Fruit fly (Drosophila melanogaster) whole organism, embryonic: ENCODE measurements around the gene CG46427.
A peak's percentile ranks its signal among the peaks of the same experiment; 100 is the strongest.

Experiments used
- Abd-B ChIP-seq: fragments of 200-800 bp; sonication (Bioruptor generic); optimal IDR thresholded peaks from 2 replicates; lab custom pipeline; 2018; ENCODE audit warnings: missing biosample characterization, mild to moderate bottlenecking, missing genetic modification characterization, moderate library complexity
- Adf1 ChIP-seq: fragments of 200-800 bp; sonication (Bioruptor generic); IDR thresholded peaks from 2 replicates; pipeline ENCODE4 v1.3.6; 2022; ENCODE audit warnings: missing biosample characterization, missing genetic modification characterization
- Atf-2 ChIP-seq: fragments of 200-800 bp; sonication (Bioruptor generic); optimal IDR thresholded peaks from 2 replicates; lab custom pipeline; 2016; ENCODE audit warnings: missing biosample characterization, missing genetic modification characterization
- BEAF-32 ChIP-seq: fragments of 200-800 bp; sonication (Bioruptor generic); optimal IDR thresholded peaks from 3 replicates; lab custom pipeline; 2017; ENCODE audit warnings: missing biosample characterization, missing genetic modification characterization, mild to moderate bottlenecking, moderate library complexity, missing genetic modification reagents
- Bteb2 ChIP-seq: fragments of 200-800 bp; sonication (Bioruptor generic); optimal IDR thresholded peaks from 2 replicates; lab custom pipeline; 2016; ENCODE audit warnings: missing biosample characterization, missing genetic modification characterization
- CG10543 ChIP-seq: fragments of 200-800 bp; sonication (Bioruptor generic); optimal IDR thresholded peaks from 3 replicates; lab custom pipeline; 2017; ENCODE audit warnings: missing biosample characterization, mild to moderate bottlenecking, missing genetic modification characterization, moderate library complexity
- CG12744 ChIP-seq: fragments of 200-800 bp; sonication (Bioruptor generic); optimal IDR thresholded peaks from 2 replicates; lab custom pipeline; 2016; ENCODE audit warnings: missing biosample characterization, missing genetic modification characterization
- CG14441 ChIP-seq: fragments of 200-800 bp; sonication (Bioruptor generic); IDR thresholded peaks from 2 replicates; pipeline ENCODE4 v1.3.6; 2022; ENCODE audit warnings: missing biosample characterization, missing genetic modification characterization
- CG15011 ChIP-seq: fragments of 200-800 bp; sonication (Bioruptor generic); optimal IDR thresholded peaks from 3 replicates; lab custom pipeline; 2018; ENCODE audit warnings: missing biosample characterization, mild to moderate bottlenecking, missing genetic modification characterization
- CG15269 ChIP-seq: fragments of 200-800 bp; sonication (Bioruptor generic); optimal IDR thresholded peaks from 2 replicates; lab custom pipeline; 2018; ENCODE audit warnings: missing biosample characterization, mild to moderate bottlenecking, missing genetic modification characterization, moderate library complexity
- CG17385 ChIP-seq: fragments of 200-800 bp; sonication (Bioruptor generic); optimal IDR thresholded peaks from 3 replicates; lab custom pipeline; 2018; ENCODE audit warnings: missing biosample characterization, mild to moderate bottlenecking, missing genetic modification characterization
- CG17829 ChIP-seq: fragments of 200-800 bp; optimal IDR thresholded peaks from 2 replicates; lab custom pipeline; 2019; ENCODE audit warnings: missing biosample characterization, mild to moderate bottlenecking, missing genetic modification characterization, moderate library complexity
- CG1792 ChIP-seq: fragments of 200-800 bp; sonication (Bioruptor generic); optimal IDR thresholded peaks from 2 replicates; lab custom pipeline; 2016; ENCODE audit warnings: missing biosample characterization, missing genetic modification characterization
- CG18599 ChIP-seq: fragments of 200-800 bp; sonication (Bioruptor generic); optimal IDR thresholded peaks from 3 replicates; lab custom pipeline; 2017; ENCODE audit warnings: missing biosample characterization, missing genetic modification characterization, mild to moderate bottlenecking, moderate library complexity, missing genetic modification reagents
- CG18619 ChIP-seq: fragments of 200-800 bp; sonication (Bioruptor generic); optimal IDR thresholded peaks from 3 replicates; lab custom pipeline; 2017; ENCODE audit warnings: missing biosample characterization, mild to moderate bottlenecking, missing genetic modification characterization
- CG2116 ChIP-seq: fragments of 200-800 bp; sonication (Bioruptor generic); optimal IDR thresholded peaks from 3 replicates; lab custom pipeline; 2018; ENCODE audit warnings: missing biosample characterization, mild to moderate bottlenecking, missing genetic modification characterization
- CG30403 ChIP-seq: fragments of 200-800 bp; sonication (Bioruptor generic); optimal IDR thresholded peaks from 3 replicates; lab custom pipeline; 2016; ENCODE audit warnings: missing biosample characterization, missing genetic modification characterization
- CG31441 ChIP-seq: fragments of 200-800 bp; sonication (Bioruptor generic); IDR thresholded peaks from 2 replicates; pipeline ENCODE4 v1.3.6; 2022; ENCODE audit warnings: missing biosample characterization, missing genetic modification characterization
- CG32772 ChIP-seq: fragments of 200-800 bp; sonication (Bioruptor generic); IDR thresholded peaks from 2 replicates; pipeline ENCODE4 v1.3.6; 2022; ENCODE audit warnings: missing biosample characterization, missing genetic modification characterization
- CG3281 ChIP-seq: fragments of 200-800 bp; sonication (Bioruptor generic); optimal IDR thresholded peaks from 3 replicates; lab custom pipeline; 2017; ENCODE audit warnings: missing biosample characterization, mild to moderate bottlenecking, missing genetic modification characterization
- CG6654 ChIP-seq: fragments of 200-800 bp; sonication (Bioruptor generic); optimal IDR thresholded peaks from 2 replicates; lab custom pipeline; 2017; ENCODE audit warnings: missing biosample characterization, mild to moderate bottlenecking, missing genetic modification characterization
- CG7556 ChIP-seq: fragments of 200-800 bp; sonication (Bioruptor generic); optimal IDR thresholded peaks from 2 replicates; lab custom pipeline; 2017; ENCODE audit warnings: missing biosample characterization, mild to moderate bottlenecking, missing genetic modification characterization
- CG9797 ChIP-seq: fragments of 200-800 bp; sonication (Bioruptor generic); optimal IDR thresholded peaks from 3 replicates; lab custom pipeline; 2018; ENCODE audit warnings: missing biosample characterization, mild to moderate bottlenecking, missing genetic modification characterization
- Dfd ChIP-seq, 2 experiments: fragments of >200 bp; optimal IDR thresholded peaks; 2 replicates each; lab custom pipeline; 2017; ENCODE audit warnings: missing biosample characterization in 2 of 2, missing genetic modification characterization in 2 of 2
- Dip3 ChIP-seq: fragments of 200-800 bp; sonication (Bioruptor generic); optimal IDR thresholded peaks from 3 replicates; lab custom pipeline; 2016; ENCODE audit warnings: missing biosample characterization, missing genetic modification characterization
- Doc2 ChIP-seq: fragments of 200-800 bp; sonication (Bioruptor generic); IDR thresholded peaks from 2 replicates; pipeline ENCODE4 v1.3.6; 2022; ENCODE audit warnings: missing biosample characterization, missing genetic modification characterization
- Fer1 ChIP-seq: fragments of 200-800 bp; sonication (Bioruptor generic); optimal IDR thresholded peaks from 2 replicates; lab custom pipeline; 2017; ENCODE audit warnings: missing biosample characterization, mild to moderate bottlenecking, missing genetic modification characterization
- MTF-1 ChIP-seq: fragments of 200-800 bp; sonication (Bioruptor generic); optimal IDR thresholded peaks from 2 replicates; lab custom pipeline; 2018; ENCODE audit warnings: missing biosample characterization, mild to moderate bottlenecking, missing genetic modification characterization, borderline replicate concordance
- PHDP ChIP-seq: fragments of 200-800 bp; sonication (Bioruptor generic); optimal IDR thresholded peaks from 3 replicates; lab custom pipeline; 2018; ENCODE audit warnings: missing biosample characterization, mild to moderate bottlenecking, missing genetic modification characterization, moderate library complexity
- Rfx ChIP-seq: fragments of 200-800 bp; sonication (Bioruptor generic); IDR thresholded peaks from 2 replicates; pipeline ENCODE4 v1.3.6; 2022; ENCODE audit warnings: missing biosample characterization, missing genetic modification characterization
- ac ChIP-seq: fragments of 200-800 bp; sonication (Bioruptor generic); optimal IDR thresholded peaks from 3 replicates; lab custom pipeline; 2017; ENCODE audit warnings: missing biosample characterization, mild to moderate bottlenecking, missing genetic modification characterization
- al ChIP-seq: fragments of 200-800 bp; sonication (Bioruptor generic); IDR thresholded peaks from 2 replicates; pipeline ENCODE4 v1.3.6; 2022; ENCODE audit warnings: missing biosample characterization, missing genetic modification characterization
- ap ChIP-seq: fragments of 200-800 bp; sonication (Bioruptor generic); IDR thresholded peaks from 2 replicates; pipeline ENCODE4 v1.3.6; 2022; ENCODE audit warnings: missing biosample characterization, missing genetic modification characterization
- corto ChIP-seq: fragments of 200-800 bp; sonication (Bioruptor generic); optimal IDR thresholded peaks from 2 replicates; lab custom pipeline; 2016; ENCODE audit warnings: missing biosample characterization, mild to moderate bottlenecking, missing genetic modification characterization, moderate library complexity
- croc ChIP-seq: fragments of 200-800 bp; sonication (Bioruptor generic); conservative IDR thresholded peaks from 3 replicates; pipeline ENCODE4 v1.3.6; 2022; ENCODE audit warnings: missing biosample characterization, missing genetic modification characterization
- crol ChIP-seq: fragments of 200-800 bp; sonication (Bioruptor generic); IDR thresholded peaks from 2 replicates; pipeline ENCODE4 v1.3.6; 2022; ENCODE audit warnings: missing biosample characterization, missing genetic modification characterization
- cwo ChIP-seq: fragments of 200-800 bp; sonication (Bioruptor generic); optimal IDR thresholded peaks from 3 replicates; lab custom pipeline; 2017; ENCODE audit warnings: missing biosample characterization, missing genetic modification characterization, mild to moderate bottlenecking, moderate library complexity, missing genetic modification reagents
- dati ChIP-seq: fragments of 200-800 bp; sonication (Bioruptor generic); IDR thresholded peaks from 2 replicates; pipeline ENCODE4 v1.3.6; 2022; ENCODE audit warnings: missing biosample characterization, missing genetic modification characterization
- eyg ChIP-seq: fragments of 200-800 bp; sonication (Bioruptor generic); optimal IDR thresholded peaks from 3 replicates; lab custom pipeline; 2016; ENCODE audit warnings: missing biosample characterization, missing genetic modification characterization
- gfzf ChIP-seq: fragments of 200-800 bp; sonication (Bioruptor generic); optimal IDR thresholded peaks from 2 replicates; lab custom pipeline; 2016; ENCODE audit warnings: missing biosample characterization, mild to moderate bottlenecking, missing genetic modification characterization, moderate library complexity
- lmd ChIP-seq: fragments of 200-800 bp; sonication (Bioruptor generic); IDR thresholded peaks from 2 replicates; pipeline ENCODE4 v1.3.6; 2022; ENCODE audit warnings: missing biosample characterization, missing genetic modification characterization
- lov ChIP-seq, 2 experiments: fragments of 200-800 bp in 1 of 2; fragments of >200 bp in 1 of 2; sonication (Bioruptor generic) in 1 of 2; IDR thresholded peaks in 1 of 2; optimal IDR thresholded peaks in 1 of 2; 2 replicates in 1 of 2; 3 replicates in 1 of 2; pipeline versions ENCODE4 v1.3.6 to Lab custom; 2017 to 2022; ENCODE audit warnings: missing biosample characterization in 1 of 2, missing genetic modification characterization in 1 of 2
- nau ChIP-seq: fragments of 200-800 bp; sonication (Bioruptor generic); optimal IDR thresholded peaks from 3 replicates; lab custom pipeline; 2017; ENCODE audit warnings: missing biosample characterization, mild to moderate bottlenecking, missing genetic modification characterization, missing genetic modification reagents
- pho ChIP-seq: fragments of 200-800 bp; sonication (Bioruptor generic); optimal IDR thresholded peaks from 2 replicates; lab custom pipeline; 2016; ENCODE audit warnings: missing biosample characterization, missing genetic modification characterization
- ro ChIP-seq: fragments of 200-800 bp; sonication (Bioruptor generic); IDR thresholded peaks from 2 replicates; pipeline ENCODE4 v1.3.6; 2022; ENCODE audit warnings: missing biosample characterization, missing genetic modification characterization
- salm ChIP-seq: fragments of 200-800 bp; sonication (Bioruptor generic); optimal IDR thresholded peaks from 2 replicates; lab custom pipeline; 2018; ENCODE audit warnings: missing biosample characterization, mild to moderate bottlenecking, missing genetic modification characterization
- shn ChIP-seq: fragments of 200-800 bp; sonication (Bioruptor generic); optimal IDR thresholded peaks from 3 replicates; lab custom pipeline; 2016; ENCODE audit warnings: missing biosample characterization, missing genetic modification characterization
- tll ChIP-seq, 2 experiments: fragments of 200-800 bp in 1 of 2; fragments of >200 bp in 1 of 2; sonication (Bioruptor generic) in 1 of 2; optimal IDR thresholded peaks; 2 replicates each; lab custom pipeline; 2017 to 2019; ENCODE audit warnings: missing biosample characterization in 2 of 2, missing genetic modification characterization in 2 of 2, mild to moderate bottlenecking in 1 of 2, moderate library complexity in 1 of 2
- tup ChIP-seq: fragments of 200-800 bp; sonication (Bioruptor generic); optimal IDR thresholded peaks from 2 replicates; lab custom pipeline; 2016; ENCODE audit warnings: missing biosample characterization, mild to moderate bottlenecking, missing genetic modification characterization, moderate library complexity
- z ChIP-seq: fragments of 200-800 bp; sonication (Bioruptor generic); IDR thresholded peaks from 3 replicates; pipeline ENCODE4 v1.3.6; 2022; ENCODE audit warnings: missing biosample characterization, missing genetic modification characterization
- zen ChIP-seq: fragments of 200-800 bp; sonication (Bioruptor generic); optimal IDR thresholded peaks from 3 replicates; lab custom pipeline; 2018; ENCODE audit warnings: missing biosample characterization, mild to moderate bottlenecking, missing genetic modification characterization, moderate library complexity

Gene CG46427

dm6 chr3R:12408160-12408559, 30.8 kb downstream of the CG46427 start, which contains the start of gene CG5196 (continued):
- TF ChIP-seq CG30403: no peak
- TF ChIP-seq CG31441 (GFP tag; lab: Robert Waterston, UW): no peak; the same call in 1 of the 2 replicates
- TF ChIP-seq CG14441 (GFP tag; lab: Robert Waterston, UW): no peak
- no peak for TF ChIP-seq lov (optimal IDR thresholded peaks at IDR 0.05; lab: Kevin White, UChicago)
- TF ChIP-seq lov (GFP tag; IDR thresholded peaks at IDR 0.05; lab: Robert Waterston, UW): 0 out of 3 replicates have a peak, but pooled peaks have one; percentile 16
- no peak for TF ChIP-seq CG3281 (GFP tag; lab: Kevin White, UChicago)
- no peak for TF ChIP-seq cwo (GFP tag; lab: Kevin White, UChicago)
- TF ChIP-seq ro (GFP tag; lab: Robert Waterston, UW): no peak
- no peak for TF ChIP-seq MTF-1
- TF ChIP-seq nau (GFP tag; lab: Kevin White, UChicago): no peak
- no peak for TF ChIP-seq croc
- TF ChIP-seq Dfd (GFP tag; optimal IDR thresholded peaks at IDR 0.05; lab: Kevin White, UChicago): no peak
- TF ChIP-seq Bteb2 (GFP tag; lab: Kevin White, UChicago): no peak
- TF ChIP-seq CG18619 (GFP tag; lab: Kevin White, UChicago): no peak
- TF ChIP-seq CG17385 (GFP tag; lab: Kevin White, UChicago): no peak
- TF ChIP-seq CG10543 (GFP tag; lab: Kevin White, UChicago): no peak
- no peak for TF ChIP-seq al
- TF ChIP-seq zen (tag; lab: Kevin White, UChicago): peak; percentile 89
- peak; percentile 73 for TF ChIP-seq CG2116
- no peak for TF ChIP-seq CG7556 (GFP tag; lab: Kevin White, UChicago)
- peak; percentile 95 for TF ChIP-seq CG6654 (GFP tag; lab: Kevin White, UChicago)
- TF ChIP-seq z (GFP tag; lab: Robert Waterston, UW): no peak
- no peak for TF ChIP-seq ac (GFP tag; lab: Kevin White, UChicago)
- no peak for TF ChIP-seq shn (GFP tag; lab: Kevin White, UChicago)
- no peak for TF ChIP-seq CG1792 (GFP tag; lab: Kevin White, UChicago)
- no peak for TF ChIP-seq CG15011 (GFP tag; lab: Kevin White, UChicago)
- TF ChIP-seq dati: no peak
- TF ChIP-seq pho (GFP tag; lab: Kevin White, UChicago): no peak
- peak; percentile 26; the same call in 1 of the 2 replicates for TF ChIP-seq Rfx (GFP tag; lab: Robert Waterston, UW)
- TF ChIP-seq CG9797 (GFP tag; lab: Kevin White, UChicago): peak; percentile 88
- no peak for TF ChIP-seq corto (GFP tag; lab: Kevin White, UChicago)
- TF ChIP-seq tll (GFP tag; optimal IDR thresholded peaks at IDR 0.05; lab: Kevin White, UChicago): no peak
- TF ChIP-seq CG17829 (tag; lab: Kevin White, UChicago): peak; percentile 36
- TF ChIP-seq Dip3 (GFP tag; lab: Kevin White, UChicago): no peak
- TF ChIP-seq Atf-2 (GFP tag; lab: Kevin White, UChicago): no peak
- peak; percentile 36; the same call in 1 of the 2 replicates for TF ChIP-seq Adf1 (GFP tag; lab: Robert Waterston, UW)
- TF ChIP-seq tup (GFP tag; lab: Kevin White, UChicago): no peak
- no peak for TF ChIP-seq CG12744 (GFP tag; lab: Kevin White, UChicago)
- no peak for TF ChIP-seq lmd (GFP tag; lab: Robert Waterston, UW)
- TF ChIP-seq Fer1: peak; percentile 38
- no peak for TF ChIP-seq CG32772
- TF ChIP-seq PHDP (tag; lab: Kevin White, UChicago): peak; percentile 40
- TF ChIP-seq BEAF-32 (GFP tag; lab: Kevin White, UChicago): peak; percentile 73
- no peak for TF ChIP-seq Doc2 (GFP tag; lab: Robert Waterston, UW)
- TF ChIP-seq CG15269 (tag; lab: Kevin White, UChicago): no peak
- TF ChIP-seq ap (GFP tag; lab: Robert Waterston, UW): no peak
- TF ChIP-seq crol (GFP tag; lab: Robert Waterston, UW): no peak
- TF ChIP-seq CG18599 (GFP tag; lab: Kevin White, UChicago): no peak
- peak; percentile 75 for TF ChIP-seq gfzf (GFP tag; lab: Kevin White, UChicago)
- peak; percentile 43 for TF ChIP-seq Abd-B (GFP tag; lab: Kevin White, UChicago)
- TF ChIP-seq salm (tag; lab: Kevin White, UChicago): no peak
- no peak for TF ChIP-seq eyg (GFP tag; lab: Kevin White, UChicago)
